Worm (Caenorhabditis elegans) whole organism, L2 larva: ENCODE measurements around the gene cmd-1.

Experiments used
- alr-1 ChIP-seq: fragments of 150-350 bp; optimal IDR thresholded peaks from 2 replicates; lab custom pipeline; 2014; ENCODE audit warnings: missing biosample characterization, missing genetic modification characterization
- dmd-4 ChIP-seq: sonication (generic microtip); optimal IDR thresholded peaks from 2 replicates; lab custom pipeline; 2017; ENCODE audit warnings: missing biosample characterization, missing genetic modification characterization
- mdl-1 ChIP-seq, 2 experiments: fragments of 150-350 bp in 1 of 2; sonication (generic microtip) in 1 of 2; optimal IDR thresholded peaks; 2 replicates each; lab custom pipeline; 2017; ENCODE audit warnings: missing biosample characterization in 2 of 2, missing genetic modification characterization in 2 of 2
- skn-1 ChIP-seq: sonication (generic microtip); optimal IDR thresholded peaks from 2 replicates; lab custom pipeline; 2017; ENCODE audit warnings: missing biosample characterization, missing genetic modification characterization

DNA sequence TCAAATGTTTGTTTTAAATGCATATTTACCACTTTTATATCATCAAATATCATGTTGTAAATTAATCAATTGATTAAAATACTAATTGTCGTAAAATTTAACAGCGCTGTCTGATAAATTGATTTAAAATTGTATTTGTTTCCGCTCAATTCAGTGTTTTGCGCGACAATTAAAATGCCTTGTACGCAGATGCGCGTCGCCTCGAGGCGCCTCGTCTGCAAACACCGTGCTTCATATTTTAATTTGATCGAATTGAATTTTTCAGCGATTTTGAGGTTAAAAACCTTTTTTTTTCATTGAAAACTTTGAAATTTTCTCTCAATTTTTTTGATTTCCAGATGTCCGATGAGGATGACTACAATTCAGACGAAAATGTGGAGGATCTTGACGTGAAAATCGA lies 50.9 kb downstream of the cmd-1 start, which contains the start of gene Y50D4A.5:
- TF ChIP-seq mdl-1 (tag; optimal IDR thresholded peaks at IDR 0.05; lab: Kevin White, UChicago), result no peak
- no peak for TF ChIP-seq alr-1 (tag; lab: Kevin White, UChicago)
- TF ChIP-seq dmd-4, result no peak
- TF ChIP-seq skn-1 (tag; lab: Kevin White, UChicago), result no peak
